Worm (Caenorhabditis elegans) whole organism, midembryonic: Measurements from ENCODE around the gene F33H1.4.
A peak's percentile ranks its signal among the peaks of the same experiment; 100 is the strongest.

Experiments used
- T22C8.4 ChIP-seq: fragments of 200-800 bp; sonication (Bioruptor generic); IDR thresholded peaks from 2 replicates; pipeline ENCODE4 v1.3.6; 2022; ENCODE audit warnings: missing genetic modification characterization, missing compliant biosample characterization
- cog-1 ChIP-seq: sonication (generic microtip); optimal IDR thresholded peaks from 2 replicates; lab custom pipeline; 2016; ENCODE audit warnings: missing genetic modification characterization, missing compliant biosample characterization
- flt-1 ChIP-seq: fragments of 200-800 bp; sonication (Bioruptor generic); IDR thresholded peaks from 2 replicates; pipeline ENCODE4 v1.3.6; 2022; ENCODE audit warnings: missing genetic modification characterization, missing compliant biosample characterization
- klf-2 ChIP-seq: fragments of 200-800 bp; sonication (Bioruptor generic); conservative IDR thresholded peaks from 2 replicates; pipeline ENCODE4 v1.3.6; 2022; ENCODE audit warnings: missing genetic modification reagents, missing genetic modification characterization, missing compliant biosample characterization
- med-1 ChIP-seq: sonication (generic microtip); optimal IDR thresholded peaks from 2 replicates; lab custom pipeline; 2017; ENCODE audit warnings: missing genetic modification characterization, mild to moderate bottlenecking, missing compliant biosample characterization, antibody characterized with exemption, missing genetic modification reagents; ENCODE audit not compliant: insufficient read depth
- ref-1 ChIP-seq: fragments of 200-800 bp; sonication (Bioruptor generic); conservative IDR thresholded peaks from 2 replicates; pipeline ENCODE4 v1.3.6; 2022; ENCODE audit warnings: missing genetic modification reagents, missing genetic modification characterization, missing compliant biosample characterization
- tab-1 ChIP-seq: fragments of 200-800 bp; sonication (Bioruptor generic); IDR thresholded peaks from 2 replicates; pipeline ENCODE4 v1.3.6; 2022; ENCODE audit warnings: missing genetic modification characterization, missing compliant biosample characterization
- ztf-23 ChIP-seq: fragments of 200-800 bp; sonication (Bioruptor generic); IDR thresholded peaks from 2 replicates; pipeline ENCODE4 v1.3.6; 2022; ENCODE audit warnings: missing genetic modification reagents, missing genetic modification characterization, missing compliant biosample characterization
- ztf-29 ChIP-seq: fragments of 200-800 bp; sonication (Bioruptor generic); IDR thresholded peaks from 2 replicates; pipeline ENCODE4 v1.3.6; 2022; ENCODE audit warnings: missing genetic modification reagents, missing genetic modification characterization, missing compliant biosample characterization

Gene F33H1.4

DNA sequence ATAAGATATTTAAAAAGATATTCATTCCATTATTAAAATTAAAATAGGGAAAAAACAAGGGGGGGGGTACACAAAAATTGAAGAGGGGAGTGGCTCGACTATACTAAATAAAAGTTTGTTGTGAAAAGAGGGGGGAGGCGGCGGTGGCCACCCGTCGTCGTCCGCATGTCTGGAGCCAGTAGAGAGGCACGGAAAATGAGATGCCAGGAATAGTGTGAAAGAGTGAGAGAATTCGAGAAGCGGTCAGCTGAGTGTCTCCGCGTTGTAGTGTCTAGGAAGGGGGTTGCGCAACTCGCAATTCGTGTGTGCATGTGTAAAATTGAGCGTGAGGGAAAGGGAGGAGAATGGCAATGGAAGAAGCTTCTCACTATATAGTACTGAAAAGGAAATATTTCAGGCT lies 27.8 kb downstream of the F33H1.4 start:
- TF ChIP-seq ref-1: no peak
- TF ChIP-seq ztf-23 (GFP tag; lab: Robert Waterston, UW): no peak
- no peak for TF ChIP-seq med-1
- TF ChIP-seq tab-1 (GFP tag; lab: Robert Waterston, UW): no peak
- TF ChIP-seq cog-1: peak; percentile 54
- TF ChIP-seq flt-1 (GFP tag; lab: Robert Waterston, UW): no peak
- TF ChIP-seq ztf-29 (GFP tag; lab: Robert Waterston, UW): no peak
- TF ChIP-seq klf-2 (GFP tag; lab: Robert Waterston, UW): 0 out of 2 replicates have a peak, but pooled peaks have one; percentile 26
- no peak for TF ChIP-seq T22C8.4

- TF ChIP-seq med-1: no peak
- no peak for TF ChIP-seq ztf-23 (GFP tag; lab: Robert Waterston, UW)
- TF ChIP-seq T22C8.4: no peak
- no peak for TF ChIP-seq tab-1 (GFP tag; lab: Robert Waterston, UW)
- TF ChIP-seq cog-1: no peak
- no peak for TF ChIP-seq flt-1 (GFP tag; lab: Robert Waterston, UW)
- no peak for TF ChIP-seq klf-2 (GFP tag; lab: Robert Waterston, UW)
- no peak for TF ChIP-seq ztf-29 (GFP tag; lab: Robert Waterston, UW)
- TF ChIP-seq ref-1: no peak
These were observed 28.6 kb downstream of the F33H1.4 start for ce11 chrII:10203067-10203466.

ce11 chrII:10203765-10204164 lies 29.3 kb downstream of the F33H1.4 start:
- TF ChIP-seq flt-1 (GFP tag; lab: Robert Waterston, UW): no peak
- no peak for TF ChIP-seq ref-1
- no peak for TF ChIP-seq ztf-29 (GFP tag; lab: Robert Waterston, UW)

ce11 chrII:10204428-10205049 lies 30.1 kb downstream of the F33H1.4 start:
- TF ChIP-seq ref-1 (no peak), klf-2 (GFP tag; lab: Robert Waterston, UW) (no peak), tab-1 (GFP tag; lab: Robert Waterston, UW) (no peak), ztf-29 (GFP tag; lab: Robert Waterston, UW) (no peak), flt-1 (GFP tag; lab: Robert Waterston, UW) (no peak)

ce11 chrII:10206425-10206824 lies 32.0 kb downstream of the F33H1.4 start, which contains the start of gene T01E8.1:
T01E8.1 (plus strand) TSS chrII:10206725.
- TF ChIP-seq ref-1 (no peak), T22C8.4 (no peak), tab-1 (GFP tag; lab: Robert Waterston, UW) (no peak), cog-1 (no peak), ztf-23 (GFP tag; lab: Robert Waterston, UW) (no peak), ztf-29 (GFP tag; lab: Robert Waterston, UW) (no peak), med-1 (no peak), flt-1 (GFP tag; lab: Robert Waterston, UW) (no peak), klf-2 (GFP tag; lab: Robert Waterston, UW) (no peak)

DNA sequence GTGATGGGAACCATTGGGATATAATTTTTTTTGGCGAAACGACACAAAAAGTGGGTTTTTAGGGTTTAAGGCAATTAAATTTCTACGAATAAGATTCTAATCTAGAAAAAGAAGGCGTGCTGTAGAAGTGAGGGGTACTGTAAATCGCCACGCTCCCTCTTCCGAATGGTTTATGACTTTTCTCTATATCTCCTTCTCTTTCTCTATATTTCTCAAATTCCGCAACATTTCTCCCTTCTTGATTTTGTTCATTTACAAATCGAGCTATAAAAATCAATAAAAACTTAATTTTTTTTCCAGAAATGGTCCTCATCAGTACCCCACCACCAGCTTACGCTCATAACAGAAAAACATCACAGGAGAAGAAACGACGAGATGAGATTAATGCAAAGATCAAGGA lies 43.7 kb downstream of the F33H1.4 start, which contains the start of gene ref-1:
TSS of gene ref-1 (plus strand) at position 301 of the 400 bp plus-strand sequence.
- no peak for TF ChIP-seq klf-2 (GFP tag; lab: Robert Waterston, UW)
- TF ChIP-seq tab-1 (GFP tag; lab: Robert Waterston, UW): no peak
- no peak for TF ChIP-seq ref-1
- TF ChIP-seq flt-1 (GFP tag; lab: Robert Waterston, UW): no peak
- no peak for TF ChIP-seq ztf-23 (GFP tag; lab: Robert Waterston, UW)
- TF ChIP-seq T22C8.4: no peak
- no peak for TF ChIP-seq med-1
- TF ChIP-seq ztf-29 (GFP tag; lab: Robert Waterston, UW): no peak
- TF ChIP-seq cog-1: no peak

ce11 chrII:10220631-10221030 lies 46.2 kb downstream of the F33H1.4 start:
- no peak for TF ChIP-seq klf-2 (GFP tag; lab: Robert Waterston, UW)
- TF ChIP-seq cog-1: no peak
- no peak for TF ChIP-seq T22C8.4
- TF ChIP-seq flt-1 (GFP tag; lab: Robert Waterston, UW): no peak
- TF ChIP-seq ztf-23 (GFP tag; lab: Robert Waterston, UW): no peak

ce11 chrII:10221627-10222026 lies 47.2 kb downstream of the F33H1.4 start:
- TF ChIP-seq ref-1: no peak
- TF ChIP-seq ztf-29 (GFP tag; lab: Robert Waterston, UW): no peak
- TF ChIP-seq T22C8.4: no peak
- no peak for TF ChIP-seq tab-1 (GFP tag; lab: Robert Waterston, UW)
- TF ChIP-seq ztf-23 (GFP tag; lab: Robert Waterston, UW): no peak
- no peak for TF ChIP-seq flt-1 (GFP tag; lab: Robert Waterston, UW)
- no peak for TF ChIP-seq med-1
- TF ChIP-seq cog-1: no peak
- TF ChIP-seq klf-2 (GFP tag; lab: Robert Waterston, UW): no peak

DNA sequence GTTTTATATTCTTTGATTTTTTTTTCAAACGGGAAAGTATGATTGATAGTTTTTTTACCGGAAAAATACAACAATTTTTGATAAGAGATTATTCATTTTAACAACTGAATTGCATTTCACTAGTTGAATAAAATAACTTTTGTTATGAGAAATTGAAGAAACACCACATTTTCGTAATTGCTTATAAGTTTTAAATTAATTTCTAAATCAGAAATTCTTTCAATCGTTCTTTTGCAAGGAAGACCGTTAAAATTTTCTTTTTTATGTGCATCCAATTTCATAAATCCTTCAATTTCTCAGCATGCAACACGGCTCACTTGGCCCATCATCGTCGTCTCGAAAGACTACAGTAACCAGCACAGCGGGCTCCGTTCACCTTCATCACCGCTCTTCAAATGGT lies 48.1 kb downstream of the F33H1.4 start, which contains the start of gene plc-3:
TSS of gene plc-3 (plus strand) at position 301 of the 400 bp plus-strand sequence.
- TF ChIP-seq klf-2 (GFP tag; lab: Robert Waterston, UW) (no peak), ztf-23 (GFP tag; lab: Robert Waterston, UW) (no peak), ztf-29 (GFP tag; lab: Robert Waterston, UW) (no peak), ref-1 (no peak), T22C8.4 (no peak), med-1 (no peak), tab-1 (GFP tag; lab: Robert Waterston, UW) (no peak), flt-1 (GFP tag; lab: Robert Waterston, UW) (no peak), cog-1 (no peak)

DNA sequence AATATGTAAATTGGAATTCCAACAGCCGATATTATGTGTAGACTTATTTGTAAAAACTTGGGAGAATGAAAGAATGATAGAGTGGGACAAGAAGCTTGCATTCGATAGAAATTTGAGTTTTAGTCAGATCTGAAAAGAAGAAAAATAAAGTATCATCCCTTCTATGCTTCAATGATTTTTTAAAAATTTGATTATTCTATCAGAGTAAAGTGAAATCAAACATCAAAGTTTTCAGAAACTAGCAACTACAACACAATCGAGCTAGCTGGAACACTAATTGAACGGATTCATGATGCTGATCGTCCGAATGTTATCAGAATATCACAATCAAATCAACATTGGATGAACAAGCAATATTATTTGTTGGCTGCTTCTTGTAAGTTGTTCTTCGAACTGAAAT lies 52.6 kb downstream of the F33H1.4 start, which contains the start of gene srh-135:
TSS of gene srh-135 (minus strand) at position 101 of the 400 bp plus-strand sequence.
- no peak for TF ChIP-seq ztf-23 (GFP tag; lab: Robert Waterston, UW)
- TF ChIP-seq cog-1: no peak
- no peak for TF ChIP-seq ztf-29 (GFP tag; lab: Robert Waterston, UW)
- no peak for TF ChIP-seq tab-1 (GFP tag; lab: Robert Waterston, UW)
- TF ChIP-seq ref-1: no peak
- no peak for TF ChIP-seq med-1
- no peak for TF ChIP-seq klf-2 (GFP tag; lab: Robert Waterston, UW)
- TF ChIP-seq T22C8.4: no peak
- no peak for TF ChIP-seq flt-1 (GFP tag; lab: Robert Waterston, UW)
